Fruit fly (Drosophila melanogaster) S2 (cell line): ENCODE data around the gene Lztr1.

Experiments
- CG8478 ChIP-seq: fragments of >200 bp; optimal IDR thresholded peaks from 2 replicates; lab custom pipeline; 2018
- CTCF ChIP-seq, 2 experiments: fragments of >200 bp; optimal IDR thresholded peaks; 2 replicates each; lab custom pipeline; 2018

DNA sequence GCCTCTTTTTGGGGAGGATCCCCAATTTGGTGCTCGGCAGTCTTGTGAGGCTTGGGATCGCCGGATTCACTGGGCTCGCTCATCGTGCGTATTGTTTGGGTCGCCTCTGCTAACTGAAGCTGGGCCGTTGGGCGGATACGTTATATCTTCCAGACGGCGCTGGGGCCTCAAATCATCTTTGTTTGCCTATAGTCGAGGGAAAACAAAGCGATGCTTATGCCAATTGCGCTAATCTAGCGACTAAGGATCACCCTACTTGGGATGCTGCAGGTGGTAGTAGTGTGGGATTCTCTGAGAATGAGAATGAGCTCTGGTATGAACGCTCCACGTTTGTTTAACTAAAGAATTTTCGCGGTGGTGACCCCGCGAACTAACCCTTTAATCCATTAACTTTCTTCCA, 24.4 kb upstream of the Lztr1 start, which contains the start of gene CG3690:
- no peak for TF ChIP-seq CG8478 (lab: Kevin White, UChicago)
- TF ChIP-seq CTCF (optimal IDR thresholded peaks at IDR 0.05; lab: Kevin White, UChicago) = no peak
